Fruit fly (Drosophila melanogaster) whole organism, embryonic: Measurements from ENCODE around the gene CG9961.

Source experiments
- Ada2b ChIP-seq: fragments of 200-800 bp; sonication (Bioruptor generic); IDR thresholded peaks from 2 replicates; pipeline ENCODE4 v1.3.6; 2022; ENCODE audit warnings: missing biosample characterization, missing genetic modification characterization
- Atf-2 ChIP-seq: fragments of 200-800 bp; sonication (Bioruptor generic); optimal IDR thresholded peaks from 2 replicates; lab custom pipeline; 2016; ENCODE audit warnings: missing biosample characterization, missing genetic modification characterization
- Atf3 ChIP-seq: fragments of 200-800 bp; sonication (Bioruptor generic); optimal IDR thresholded peaks from 3 replicates; lab custom pipeline; 2016; ENCODE audit warnings: missing biosample characterization, missing genetic modification characterization
- Bgb ChIP-seq: fragments of 200-800 bp; sonication (Bioruptor generic); IDR thresholded peaks from 2 replicates; pipeline ENCODE4 v1.3.6; 2022; ENCODE audit warnings: missing biosample characterization, missing genetic modification characterization; ENCODE audit not compliant: partially characterized antibody
- CG10274 ChIP-seq: fragments of 200-800 bp; sonication (Bioruptor generic); optimal IDR thresholded peaks from 3 replicates; lab custom pipeline; 2017; ENCODE audit warnings: missing biosample characterization, mild to moderate bottlenecking, missing genetic modification characterization
- CG11398 ChIP-seq: fragments of 200-800 bp; sonication (Bioruptor generic); optimal IDR thresholded peaks from 2 replicates; lab custom pipeline; 2016; ENCODE audit warnings: missing biosample characterization, missing genetic modification characterization
- CG12299 ChIP-seq: fragments of 200-800 bp; sonication (Bioruptor generic); optimal IDR thresholded peaks from 2 replicates; lab custom pipeline; 2018; ENCODE audit warnings: missing biosample characterization, mild to moderate bottlenecking, missing genetic modification characterization
- CG16863 ChIP-seq: fragments of 200-800 bp; sonication (Bioruptor generic); optimal IDR thresholded peaks from 3 replicates; lab custom pipeline; 2016; ENCODE audit warnings: missing biosample characterization, missing genetic modification characterization
- CG17385 ChIP-seq: fragments of 200-800 bp; sonication (Bioruptor generic); optimal IDR thresholded peaks from 3 replicates; lab custom pipeline; 2018; ENCODE audit warnings: missing biosample characterization, mild to moderate bottlenecking, missing genetic modification characterization
- CG31224 ChIP-seq: fragments of 200-800 bp; sonication (Bioruptor generic); IDR thresholded peaks from 2 replicates; pipeline ENCODE4 v1.3.6; 2022; ENCODE audit warnings: missing biosample characterization, missing genetic modification characterization
- CG32772 ChIP-seq: fragments of 200-800 bp; sonication (Bioruptor generic); IDR thresholded peaks from 2 replicates; pipeline ENCODE4 v1.3.6; 2022; ENCODE audit warnings: missing biosample characterization, missing genetic modification characterization
- CG4854 ChIP-seq: fragments of 200-800 bp; sonication (Bioruptor generic); optimal IDR thresholded peaks from 2 replicates; lab custom pipeline; 2016; ENCODE audit warnings: missing biosample characterization, missing genetic modification characterization, inconsistent platforms
- CG5953 ChIP-seq: fragments of 200-800 bp; sonication (Bioruptor generic); IDR thresholded peaks from 2 replicates; pipeline ENCODE4 v1.3.6; 2022; ENCODE audit warnings: missing biosample characterization, missing genetic modification characterization
- CG6813 ChIP-seq: fragments of 200-800 bp; sonication (Bioruptor generic); optimal IDR thresholded peaks from 2 replicates; lab custom pipeline; 2017; ENCODE audit warnings: missing biosample characterization, missing genetic modification characterization, mild to moderate bottlenecking, moderate library complexity, missing genetic modification reagents
- CG6854 ChIP-seq: fragments of 200-800 bp; sonication (Bioruptor generic); optimal IDR thresholded peaks from 3 replicates; lab custom pipeline; 2017; ENCODE audit warnings: missing biosample characterization, mild to moderate bottlenecking, missing genetic modification characterization
- CG7987 ChIP-seq: fragments of 200-800 bp; sonication (Bioruptor generic); optimal IDR thresholded peaks from 2 replicates; lab custom pipeline; 2018; ENCODE audit warnings: missing biosample characterization, mild to moderate bottlenecking, missing genetic modification characterization, moderate library complexity
- CG8281 ChIP-seq: fragments of 200-800 bp; sonication (Bioruptor generic); optimal IDR thresholded peaks from 2 replicates; lab custom pipeline; 2018; ENCODE audit warnings: missing biosample characterization, mild to moderate bottlenecking, missing genetic modification characterization, moderate library complexity
- CG8388 ChIP-seq: fragments of 200-800 bp; sonication (Bioruptor generic); optimal IDR thresholded peaks from 2 replicates; lab custom pipeline; 2019; ENCODE audit warnings: missing biosample characterization, mild to moderate bottlenecking, missing genetic modification characterization, moderate library complexity
- CHES-1-like ChIP-seq: fragments of 200-800 bp; sonication (Bioruptor generic); optimal IDR thresholded peaks from 2 replicates; lab custom pipeline; 2016; ENCODE audit warnings: missing biosample characterization, missing genetic modification characterization
- Dp ChIP-seq: fragments of 200-800 bp; sonication (Bioruptor generic); optimal IDR thresholded peaks from 2 replicates; lab custom pipeline; 2018; ENCODE audit warnings: missing biosample characterization, mild to moderate bottlenecking, missing genetic modification characterization, moderate library complexity
- Gsc ChIP-seq: fragments of 200-800 bp; sonication (Bioruptor generic); IDR thresholded peaks from 2 replicates; pipeline ENCODE4 v1.3.6; 2022; ENCODE audit warnings: missing biosample characterization, missing genetic modification characterization
- HLH4C ChIP-seq: fragments of 200-800 bp; sonication (Bioruptor generic); IDR thresholded peaks from 3 replicates; pipeline ENCODE4 v1.3.6; 2022; ENCODE audit warnings: missing biosample characterization, missing genetic modification characterization; ENCODE audit not compliant: partially characterized antibody
- Hey ChIP-seq: fragments of 200-800 bp; sonication (Bioruptor generic); optimal IDR thresholded peaks from 3 replicates; lab custom pipeline; 2018; ENCODE audit warnings: missing biosample characterization, mild to moderate bottlenecking, missing genetic modification characterization
- Hmr ChIP-seq: fragments of 200-800 bp; sonication (Bioruptor generic); optimal IDR thresholded peaks from 3 replicates; lab custom pipeline; 2017; ENCODE audit warnings: mild to moderate bottlenecking, missing biosample characterization, missing genetic modification reagents, missing genetic modification characterization
- Mrtf ChIP-seq: fragments of 200-800 bp; sonication (Bioruptor generic); IDR thresholded peaks from 3 replicates; pipeline ENCODE4 v1.3.6; 2022; ENCODE audit warnings: missing biosample characterization, missing genetic modification characterization
- Opbp ChIP-seq: fragments of 200-800 bp; sonication (Bioruptor generic); IDR thresholded peaks from 3 replicates; pipeline ENCODE4 v1.3.6; 2022; ENCODE audit warnings: missing biosample characterization, missing genetic modification characterization; ENCODE audit not compliant: partially characterized antibody
- Sin3A ChIP-seq: fragments of >200 bp; optimal IDR thresholded peaks from 2 replicates; lab custom pipeline; 2018
- Sox102F ChIP-seq: fragments of 200-800 bp; sonication (Bioruptor generic); optimal IDR thresholded peaks from 2 replicates; lab custom pipeline; 2018; ENCODE audit warnings: missing biosample characterization, mild to moderate bottlenecking, missing genetic modification characterization, moderate library complexity
- amos ChIP-seq: fragments of 200-800 bp; sonication (Bioruptor generic); IDR thresholded peaks from 2 replicates; pipeline ENCODE4 v1.3.6; 2022; ENCODE audit warnings: missing biosample characterization, missing genetic modification characterization; ENCODE audit not compliant: partially characterized antibody
- bcd ChIP-seq: fragments of 200-800 bp; sonication (Bioruptor generic); optimal IDR thresholded peaks from 2 replicates; lab custom pipeline; 2017; ENCODE audit warnings: missing biosample characterization, mild to moderate bottlenecking, missing genetic modification characterization
- chn ChIP-seq: fragments of 200-800 bp; sonication (Bioruptor generic); optimal IDR thresholded peaks from 2 replicates; lab custom pipeline; 2016; ENCODE audit warnings: missing biosample characterization, missing genetic modification characterization
- ci ChIP-seq: fragments of 200-800 bp; sonication (Bioruptor generic); IDR thresholded peaks from 3 replicates; pipeline ENCODE4 v1.3.6; 2022; ENCODE audit warnings: missing biosample characterization, missing genetic modification characterization
- da ChIP-seq: fragments of 200-800 bp; sonication (Bioruptor generic); optimal IDR thresholded peaks from 2 replicates; lab custom pipeline; 2016; ENCODE audit warnings: missing biosample characterization, missing genetic modification characterization
- dysf ChIP-seq: fragments of 200-800 bp; sonication (Bioruptor generic); IDR thresholded peaks from 3 replicates; pipeline ENCODE4 v1.3.6; 2022; ENCODE audit warnings: missing biosample characterization, missing genetic modification characterization
- fd102C ChIP-seq: fragments of 200-800 bp; sonication (Bioruptor generic); optimal IDR thresholded peaks from 2 replicates; lab custom pipeline; 2018; ENCODE audit warnings: missing biosample characterization, mild to moderate bottlenecking, missing genetic modification characterization, moderate library complexity
- gcm ChIP-seq: fragments of 200-800 bp; sonication (Bioruptor generic); optimal IDR thresholded peaks from 2 replicates; lab custom pipeline; 2019; ENCODE audit warnings: missing biosample characterization, mild to moderate bottlenecking, missing genetic modification characterization, moderate library complexity
- nerfin-1 ChIP-seq: fragments of 200-800 bp; sonication (Bioruptor generic); optimal IDR thresholded peaks from 3 replicates; lab custom pipeline; 2019; ENCODE audit warnings: missing biosample characterization, mild to moderate bottlenecking, missing genetic modification characterization, moderate library complexity
- odd ChIP-seq: fragments of 200-800 bp; sonication (Bioruptor generic); optimal IDR thresholded peaks from 2 replicates; lab custom pipeline; 2017; ENCODE audit warnings: missing biosample characterization, mild to moderate bottlenecking, missing genetic modification characterization
- pb ChIP-seq: fragments of 200-800 bp; sonication (Bioruptor generic); optimal IDR thresholded peaks from 3 replicates; lab custom pipeline; 2016; ENCODE audit warnings: missing biosample characterization, missing genetic modification characterization
- pho ChIP-seq: fragments of 200-800 bp; sonication (Bioruptor generic); optimal IDR thresholded peaks from 2 replicates; lab custom pipeline; 2016; ENCODE audit warnings: missing biosample characterization, missing genetic modification characterization
- pita ChIP-seq: fragments of 200-800 bp; sonication (Bioruptor generic); optimal IDR thresholded peaks from 2 replicates; lab custom pipeline; 2017; ENCODE audit warnings: missing biosample characterization, mild to moderate bottlenecking, missing genetic modification characterization
- repo ChIP-seq: fragments of 200-800 bp; sonication (Bioruptor generic); optimal IDR thresholded peaks from 2 replicates; lab custom pipeline; 2016; ENCODE audit warnings: missing biosample characterization, missing genetic modification characterization
- schlank ChIP-seq: fragments of 200-800 bp; sonication (Bioruptor generic); optimal IDR thresholded peaks from 2 replicates; lab custom pipeline; 2018; ENCODE audit warnings: missing biosample characterization, mild to moderate bottlenecking, missing genetic modification characterization
- seq ChIP-seq: fragments of 200-800 bp; sonication (Bioruptor generic); IDR thresholded peaks from 2 replicates; pipeline ENCODE4 v1.3.6; 2022; ENCODE audit warnings: missing biosample characterization, missing genetic modification characterization
- sim ChIP-seq: fragments of 200-800 bp; sonication (Bioruptor generic); IDR thresholded peaks from 2 replicates; pipeline ENCODE4 v1.3.6; 2022; ENCODE audit warnings: missing biosample characterization, missing genetic modification characterization
- sqz ChIP-seq: fragments of 200-800 bp; sonication (Bioruptor generic); optimal IDR thresholded peaks from 3 replicates; lab custom pipeline; 2018; ENCODE audit warnings: missing biosample characterization, mild to moderate bottlenecking, missing genetic modification characterization
- twi ChIP-seq: fragments of 200-800 bp; optimal IDR thresholded peaks from 2 replicates; lab custom pipeline; 2019; ENCODE audit warnings: missing biosample characterization, mild to moderate bottlenecking, missing genetic modification characterization, moderate library complexity
- wek ChIP-seq: fragments of 200-800 bp; sonication (Bioruptor generic); optimal IDR thresholded peaks from 3 replicates; lab custom pipeline; 2018; ENCODE audit warnings: missing biosample characterization, mild to moderate bottlenecking, missing genetic modification characterization, moderate library complexity
- zen2 ChIP-seq: fragments of 200-800 bp; sonication (Bioruptor generic); IDR thresholded peaks from 3 replicates; pipeline ENCODE4 v1.3.6; 2022; ENCODE audit warnings: missing biosample characterization, missing genetic modification characterization; ENCODE audit not compliant: partially characterized antibody

CG9961 gene

DNA sequence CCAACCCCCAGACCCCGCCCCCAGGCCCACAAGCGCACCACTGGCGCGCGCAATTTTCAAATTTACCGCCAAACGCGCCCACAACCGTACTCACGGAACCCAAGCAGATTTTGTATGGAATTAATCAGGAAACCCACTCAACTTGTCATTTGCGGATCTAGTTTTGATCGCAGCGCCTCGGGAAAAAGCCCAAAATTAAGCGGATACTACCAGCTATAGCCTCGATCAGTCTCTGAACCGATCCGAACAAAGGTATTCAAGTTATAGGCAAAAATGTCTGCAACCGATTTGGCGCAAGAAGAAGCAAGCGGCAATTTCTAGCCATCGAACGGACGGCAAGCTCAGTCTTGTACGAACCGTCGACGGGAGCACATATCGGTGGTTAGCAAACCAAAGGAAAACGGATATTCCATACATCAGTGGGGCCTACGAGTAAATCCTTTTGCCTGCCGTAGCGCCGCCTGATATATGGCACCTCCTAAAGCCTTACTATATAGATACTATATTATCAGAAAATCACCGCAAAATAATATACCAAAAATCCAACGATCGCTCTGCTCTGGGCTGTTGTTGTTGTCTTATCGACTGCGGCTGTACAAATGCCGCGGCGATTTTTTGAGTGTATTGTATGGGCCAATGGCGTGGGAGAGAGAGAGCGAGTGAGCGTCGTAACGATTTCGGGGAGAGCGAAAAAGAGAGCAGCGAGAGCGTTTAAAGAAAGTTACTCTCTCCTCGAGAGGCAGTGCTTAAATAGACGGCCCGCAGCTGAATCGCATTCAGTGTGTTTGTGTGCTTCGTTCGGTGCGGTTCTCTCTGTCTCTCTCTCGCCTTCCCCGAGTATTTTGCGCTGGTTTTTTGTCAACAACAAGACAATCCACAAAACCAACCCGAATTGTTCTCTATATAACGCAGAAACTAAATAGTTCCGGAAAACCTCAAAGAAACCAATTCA, 8.0 kb upstream of the CG9961 start, which contains the start of gene Pgk (continued):
- TF ChIP-seq Dp (GFP tag; lab: Kevin White, UChicago) (peak; percentile 95), twi (tag; lab: Kevin White, UChicago) (no peak), amos (GFP tag; lab: Robert Waterston, UW) (no peak), seq (GFP tag; lab: Robert Waterston, UW) (no peak), Mrtf (GFP tag; lab: Robert Waterston, UW) (no peak), Bgb (no peak), CG16863 (GFP tag; lab: Kevin White, UChicago) (peak; percentile 29), CG5953 (GFP tag; lab: Robert Waterston, UW) (no peak), odd (peak; percentile 65), pb (GFP tag; lab: Kevin White, UChicago) (peak; percentile 1), pho (peak; percentile 47), Ada2b (GFP tag; lab: Robert Waterston, UW) (no peak), CG7987 (GFP tag; lab: Kevin White, UChicago) (peak; percentile 31), bcd (GFP tag; lab: Kevin White, UChicago) (no peak), sqz (peak; percentile 75), fd102C (GFP tag; lab: Kevin White, UChicago) (peak; percentile 17), chn (GFP tag; lab: Kevin White, UChicago) (no peak), CG17385 (GFP tag; lab: Kevin White, UChicago) (peak; percentile 100), ci (GFP tag; lab: Robert Waterston, UW) (no peak), dysf (GFP tag; lab: Robert Waterston, UW) (no peak), gcm (peak; percentile 33), Sin3A (lab: Kevin White, UChicago) (no peak), pita (GFP tag; lab: Kevin White, UChicago) (no peak), CG11398 (GFP tag; lab: Kevin White, UChicago) (peak; percentile 40), Atf3 (GFP tag; lab: Kevin White, UChicago) (no peak), repo (GFP tag; lab: Kevin White, UChicago) (no peak), nerfin-1 (peak; percentile 5), sim (GFP tag; lab: Robert Waterston, UW) (no peak), CG10274 (GFP tag; lab: Kevin White, UChicago) (no peak), CG8388 (GFP tag; lab: Kevin White, UChicago) (peak; percentile 26), CG32772 (no peak), CG6854 (GFP tag; lab: Kevin White, UChicago) (peak; percentile 80), CG6813 (peak; percentile 63), wek (GFP tag; lab: Kevin White, UChicago) (peak; percentile 16), CG12299 (peak; percentile 48), Sox102F (GFP tag; lab: Kevin White, UChicago) (peak; percentile 49), CG31224 (GFP tag; lab: Robert Waterston, UW) (no peak), schlank (tag; lab: Kevin White, UChicago) (no peak), Gsc (GFP tag; lab: Robert Waterston, UW) (no peak), HLH4C (GFP tag; lab: Robert Waterston, UW) (no peak), da (GFP tag; lab: Kevin White, UChicago) (no peak), CHES-1-like (GFP tag; lab: Kevin White, UChicago) (no peak), zen2 (no peak), Hey (tag; lab: Kevin White, UChicago) (no peak), Hmr (GFP tag; lab: Kevin White, UChicago) (peak; percentile 21), CG8281 (tag; lab: Kevin White, UChicago) (no peak), CG4854 (peak; percentile 3), Atf-2 (GFP tag; lab: Kevin White, UChicago) (no peak), Opbp (GFP tag; lab: Robert Waterston, UW) (no peak)
